Worm (Caenorhabditis elegans) whole organism, young adult: ENCODE measurements around the gene srz-12.

Experiments
- C06A6.2 ChIP-seq: fragments of 200-800 bp; sonication (Bioruptor generic); conservative IDR thresholded peaks from 2 replicates; pipeline ENCODE4 v1.3.6; 2022; ENCODE audit warnings: missing genetic modification characterization, missing compliant biosample characterization
- C17E4.6 ChIP-seq: fragments of 200-800 bp; sonication (Bioruptor generic); IDR thresholded peaks from 2 replicates; pipeline ENCODE4 v1.3.6; 2022; ENCODE audit warnings: missing genetic modification reagents, missing genetic modification characterization, missing compliant biosample characterization
- D2030.7 ChIP-seq: fragments of 200-800 bp; sonication (Bioruptor generic); IDR thresholded peaks from 2 replicates; pipeline ENCODE4 v1.3.6; 2022; ENCODE audit warnings: missing genetic modification reagents, missing genetic modification characterization, missing compliant biosample characterization
- F22D6.2 ChIP-seq: sonication (generic microtip); optimal IDR thresholded peaks from 2 replicates; lab custom pipeline; 2016; ENCODE audit warnings: mild to moderate bottlenecking, missing genetic modification characterization, missing compliant biosample characterization
- F23B12.7 ChIP-seq: sonication (generic microtip); optimal IDR thresholded peaks from 2 replicates; lab custom pipeline; 2017; ENCODE audit warnings: missing genetic modification characterization, mild to moderate bottlenecking, missing compliant biosample characterization, antibody characterized with exemption, moderate library complexity; ENCODE audit not compliant: insufficient read depth
- F49E8.2 ChIP-seq: sonication (generic microtip); optimal IDR thresholded peaks from 3 replicates; lab custom pipeline; 2017; ENCODE audit warnings: missing genetic modification characterization, mild to moderate bottlenecking, missing compliant biosample characterization, antibody characterized with exemption, moderate library complexity; ENCODE audit not compliant: insufficient read depth
- F52B5.7 ChIP-seq: sonication (generic microtip); optimal IDR thresholded peaks from 2 replicates; lab custom pipeline; 2016; ENCODE audit warnings: mild to moderate bottlenecking, missing genetic modification characterization, missing compliant biosample characterization
- F57A8.1 ChIP-seq: fragments of 200-800 bp; sonication (Bioruptor generic); optimal IDR thresholded peaks from 2 replicates; lab custom pipeline; 2018; ENCODE audit warnings: mild to moderate bottlenecking, missing genetic modification characterization, moderate library complexity, missing compliant biosample characterization
- K11D2.4 ChIP-seq: fragments of 200-800 bp; sonication (Bioruptor generic); IDR thresholded peaks from 2 replicates; pipeline ENCODE4 v1.3.6; 2022; ENCODE audit warnings: missing genetic modification reagents, missing genetic modification characterization, missing compliant biosample characterization
- Y53G8AR.9 ChIP-seq: fragments of 200-800 bp; sonication (Bioruptor generic); conservative IDR thresholded peaks from 2 replicates; pipeline ENCODE4 v1.3.6; 2022; ENCODE audit warnings: missing genetic modification reagents, missing genetic modification characterization, missing compliant biosample characterization
- Y67H2A.10 ChIP-seq: fragments of 200-800 bp; sonication (Bioruptor generic); conservative IDR thresholded peaks from 2 replicates; pipeline ENCODE4 v1.3.6; 2022; ENCODE audit warnings: missing genetic modification reagents, missing genetic modification characterization, missing compliant biosample characterization
- ZK185.1 ChIP-seq: sonication (generic microtip); optimal IDR thresholded peaks from 2 replicates; lab custom pipeline; 2016; ENCODE audit warnings: mild to moderate bottlenecking, missing genetic modification characterization, missing compliant biosample characterization; ENCODE audit not compliant: poor library complexity, severe bottlenecking
- aptf-3 ChIP-seq: fragments of 200-800 bp; sonication (Bioruptor generic); IDR thresholded peaks from 2 replicates; pipeline ENCODE4 v1.3.6; 2022; ENCODE audit warnings: missing genetic modification characterization, missing compliant biosample characterization
- bed-2 ChIP-seq: fragments of 200-800 bp; sonication (Bioruptor generic); IDR thresholded peaks from 2 replicates; pipeline ENCODE4 v1.3.6; 2022; ENCODE audit warnings: missing genetic modification reagents, missing genetic modification characterization, missing compliant biosample characterization
- cebp-2 ChIP-seq: fragments of 200-800 bp; sonication (Bioruptor generic); IDR thresholded peaks from 2 replicates; pipeline ENCODE4 v1.3.6; 2022; ENCODE audit warnings: missing genetic modification characterization, missing compliant biosample characterization
- ceh-100 ChIP-seq: fragments of 200-800 bp; sonication (Bioruptor generic); IDR thresholded peaks from 2 replicates; pipeline ENCODE4 v1.3.6; 2022; ENCODE audit warnings: missing genetic modification reagents, missing genetic modification characterization, missing compliant biosample characterization
- die-1 ChIP-seq: sonication (generic microtip); optimal IDR thresholded peaks from 2 replicates; lab custom pipeline; 2016; ENCODE audit warnings: missing genotype, mild to moderate bottlenecking, missing genetic modification characterization, missing compliant biosample characterization
- egl-44 ChIP-seq: fragments of 200-800 bp; sonication (Bioruptor generic); IDR thresholded peaks from 2 replicates; pipeline ENCODE4 v1.3.6; 2022; ENCODE audit warnings: missing genetic modification reagents, missing genetic modification characterization, missing compliant biosample characterization
- ets-4 ChIP-seq: fragments of 200-800 bp; sonication (Bioruptor generic); optimal IDR thresholded peaks from 2 replicates; lab custom pipeline; 2018; ENCODE audit warnings: mild to moderate bottlenecking, missing genetic modification characterization, missing compliant biosample characterization
- gei-17 ChIP-seq: fragments of 200-800 bp; sonication (Bioruptor generic); optimal IDR thresholded peaks from 2 replicates; lab custom pipeline; 2018; ENCODE audit warnings: mild to moderate bottlenecking, missing genetic modification characterization, missing compliant biosample characterization
- him-1 ChIP-seq: sonication (generic microtip); optimal IDR thresholded peaks from 2 replicates; lab custom pipeline; 2016; ENCODE audit warnings: missing genotype, missing genetic modification reagents, missing genetic modification characterization, missing compliant biosample characterization
- hrde-1 ChIP-seq: sonication (generic microtip); optimal IDR thresholded peaks from 2 replicates; lab custom pipeline; 2016; ENCODE audit warnings: missing genetic modification characterization, mild to moderate bottlenecking, missing compliant biosample characterization, moderate library complexity, missing genotype, missing genetic modification reagents, borderline replicate concordance
- hsf-1 ChIP-seq: fragments of 200-800 bp; sonication (Bioruptor generic); IDR thresholded peaks from 2 replicates; pipeline ENCODE4 v1.3.6; 2022; ENCODE audit warnings: missing genetic modification reagents, missing genetic modification characterization, missing compliant biosample characterization
- lsl-1 ChIP-seq: fragments of 200-800 bp; sonication (Bioruptor generic); optimal IDR thresholded peaks from 2 replicates; lab custom pipeline; 2018; ENCODE audit warnings: mild to moderate bottlenecking, missing genetic modification characterization, moderate library complexity, missing compliant biosample characterization
- mcd-1 ChIP-seq: fragments of 200-800 bp; sonication (Bioruptor generic); IDR thresholded peaks from 2 replicates; pipeline ENCODE4 v1.3.6; 2022; ENCODE audit warnings: missing genetic modification reagents, missing genetic modification characterization, missing compliant biosample characterization
- nfya-1 ChIP-seq: sonication (generic microtip); optimal IDR thresholded peaks from 2 replicates; lab custom pipeline; 2017; ENCODE audit warnings: antibody characterized with exemption, missing compliant biosample characterization, missing genetic modification characterization, borderline replicate concordance; ENCODE audit not compliant: insufficient read depth
- nfya-2 ChIP-seq: fragments of 200-800 bp; sonication (Bioruptor generic); IDR thresholded peaks from 2 replicates; pipeline ENCODE4 v1.3.6; 2022; ENCODE audit warnings: missing genetic modification reagents, missing genetic modification characterization, missing compliant biosample characterization
- nhr-27 ChIP-seq: fragments of 200-800 bp; sonication (Bioruptor generic); optimal IDR thresholded peaks from 2 replicates; lab custom pipeline; 2018; ENCODE audit warnings: mild to moderate bottlenecking, missing genetic modification characterization, moderate library complexity, missing compliant biosample characterization
- pbrm-1 ChIP-seq: fragments of 200-800 bp; sonication (Bioruptor generic); IDR thresholded peaks from 2 replicates; pipeline ENCODE4 v1.3.6; 2022; ENCODE audit warnings: missing genetic modification reagents, missing genetic modification characterization, missing compliant biosample characterization
- repo-1 ChIP-seq: sonication (generic microtip); optimal IDR thresholded peaks from 2 replicates; lab custom pipeline; 2017; ENCODE audit warnings: mild to moderate bottlenecking, missing genetic modification characterization, missing compliant biosample characterization
- sdz-38 ChIP-seq: sonication (generic microtip); optimal IDR thresholded peaks from 2 replicates; lab custom pipeline; 2016; ENCODE audit warnings: missing genotype, missing genetic modification characterization, missing compliant biosample characterization
- snpc-1.3 ChIP-seq: sonication (generic microtip); optimal IDR thresholded peaks from 2 replicates; lab custom pipeline; 2017; ENCODE audit warnings: missing genetic modification characterization, mild to moderate bottlenecking, missing compliant biosample characterization, antibody characterized with exemption, moderate library complexity, missing genotype, missing genetic modification reagents; ENCODE audit not compliant: insufficient read depth
- snpc-3.4 ChIP-seq: sonication (generic microtip); optimal IDR thresholded peaks from 2 replicates; lab custom pipeline; 2017; ENCODE audit warnings: missing genetic modification characterization, mild to moderate bottlenecking, missing compliant biosample characterization, antibody characterized with exemption, moderate library complexity, missing genotype, missing genetic modification reagents
- snpc-4 ChIP-seq, 5 experiments: fragments of 150-350 bp in 1 of 5; sonication (generic microtip) in 4 of 5; optimal IDR thresholded peaks; 2 replicates each; lab custom pipeline; 2014 to 2018; ENCODE audit warnings: missing genetic modification characterization in 5 of 5, missing biosample characterization in 3 of 5, antibody characterized with exemption in 2 of 5, mild to moderate bottlenecking in 2 of 5, missing compliant biosample characterization in 2 of 5, missing genotype in 2 of 5, moderate library complexity in 2 of 5, missing genetic modification reagents in 1 of 5
- tbx-9 ChIP-seq: sonication (generic microtip); optimal IDR thresholded peaks from 2 replicates; lab custom pipeline; 2016; ENCODE audit warnings: borderline replicate concordance, missing genetic modification characterization, inconsistent platforms, missing compliant biosample characterization
- tlf-1 ChIP-seq: fragments of 200-800 bp; sonication (Bioruptor generic); optimal IDR thresholded peaks from 2 replicates; lab custom pipeline; 2018; ENCODE audit warnings: mild to moderate bottlenecking, missing genetic modification characterization, missing compliant biosample characterization
- xnd-1 ChIP-seq: sonication (generic microtip); optimal IDR thresholded peaks from 2 replicates; lab custom pipeline; 2016; ENCODE audit warnings: missing genotype, missing genetic modification reagents, missing genetic modification characterization, missing compliant biosample characterization
- zfh-2 ChIP-seq: fragments of 200-800 bp; sonication (Bioruptor generic); conservative IDR thresholded peaks from 2 replicates; pipeline ENCODE4 v1.3.6; 2022; ENCODE audit warnings: missing genetic modification reagents, missing genetic modification characterization, missing compliant biosample characterization
- ztf-18 ChIP-seq: sonication (generic microtip); optimal IDR thresholded peaks from 2 replicates; lab custom pipeline; 2016; ENCODE audit warnings: missing genotype, mild to moderate bottlenecking, missing genetic modification characterization, missing compliant biosample characterization
- ztf-25 ChIP-seq: fragments of 200-800 bp; sonication (Bioruptor generic); IDR thresholded peaks from 2 replicates; pipeline ENCODE4 v1.3.6; 2022; ENCODE audit warnings: missing genetic modification reagents, missing genetic modification characterization, missing compliant biosample characterization
- ztf-6 ChIP-seq: fragments of 200-800 bp; sonication (Bioruptor generic); IDR thresholded peaks from 2 replicates; pipeline ENCODE4 v1.3.6; 2022; ENCODE audit warnings: missing genetic modification reagents, missing genetic modification characterization, missing compliant biosample characterization

srz-12 gene

ce11 chrV:15872273-15872672 is 9.8 kb upstream of the srz-12 start, which contains the start of gene str-56:
Gene str-56, plus strand, starts transcription at chrV:15872573.
- no peak for TF ChIP-seq F22D6.2
- TF ChIP-seq him-1 (tag; lab: Kevin White, UChicago): no peak
- TF ChIP-seq, all 124 proteins: peak for 0

- TF ChIP-seq xnd-1 (tag; lab: Kevin White, UChicago) (no peak), tbx-9 (tag; lab: Kevin White, UChicago) (no peak), ets-4 (GFP tag; lab: Kevin White, UChicago) (no peak), snpc-1.3 (tag; lab: Kevin White, UChicago) (no peak), nfya-1 (tag; lab: Kevin White, UChicago) (no peak), mcd-1 (GFP tag; lab: Robert Waterston, UW) (no peak), die-1 (tag; lab: Kevin White, UChicago) (no peak)
Measured at ce11 chrV:15870356-15870755, 7.9 kb upstream of the srz-12 start, which contains the start of gene str-57. Gene str-57, plus strand, starts transcription at chrV:15870656.

- peak; percentile 78 for TF ChIP-seq lsl-1 (GFP tag; lab: Kevin White, UChicago)
- no peak for TF ChIP-seq C17E4.6 (GFP tag; lab: Robert Waterston, UW)
- no peak for TF ChIP-seq gei-17 (GFP tag; lab: Kevin White, UChicago)
- no peak for TF ChIP-seq cebp-2 (GFP tag; lab: Robert Waterston, UW)
Measured at ce11 chrV:15867373-15867772, 4.9 kb upstream of the srz-12 start, which contains the start of gene fbxa-197. Gene fbxa-197, plus strand, starts transcription at chrV:15867673.

ce11 chrV:15865839-15866238 is 3.3 kb upstream of the srz-12 start, which contains the start of gene srh-293:
Gene srh-293, plus strand, starts transcription at chrV:15866139.
- TF ChIP-seq ztf-6: no peak
- no peak for TF ChIP-seq D2030.7 (GFP tag; lab: Robert Waterston, UW)
- no peak for TF ChIP-seq zfh-2 (GFP tag; lab: Robert Waterston, UW)
- TF ChIP-seq gei-17 (GFP tag; lab: Kevin White, UChicago): no peak
- TF ChIP-seq F52B5.7 (tag; lab: Kevin White, UChicago): no peak
- TF ChIP-seq nhr-27: no peak
- TF ChIP-seq C06A6.2 (GFP tag; lab: Robert Waterston, UW): no peak
- no peak for TF ChIP-seq Y53G8AR.9 (GFP tag; lab: Robert Waterston, UW)
- TF ChIP-seq hsf-1: no peak
- TF ChIP-seq Y67H2A.10: no peak
- TF ChIP-seq snpc-3.4 (tag; lab: Kevin White, UChicago): no peak
- no peak for TF ChIP-seq ets-4 (GFP tag; lab: Kevin White, UChicago)
- TF ChIP-seq K11D2.4 (GFP tag; lab: Robert Waterston, UW): no peak
- no peak for TF ChIP-seq aptf-3 (GFP tag; lab: Robert Waterston, UW)
- TF ChIP-seq hrde-1: no peak
- TF ChIP-seq ztf-25 (GFP tag; lab: Robert Waterston, UW): no peak
- no peak for TF ChIP-seq tlf-1 (GFP tag; lab: Kevin White, UChicago)

- TF ChIP-seq repo-1 (tag; lab: Kevin White, UChicago) (no peak), ZK185.1 (no peak), ceh-100 (GFP tag; lab: Robert Waterston, UW) (no peak), pbrm-1 (GFP tag; lab: Robert Waterston, UW) (no peak), egl-44 (GFP tag; lab: Robert Waterston, UW) (no peak), hsf-1 (no peak), F57A8.1 (GFP tag; lab: Kevin White, UChicago) (no peak), F49E8.2 (tag; lab: Kevin White, UChicago) (no peak), nfya-2 (GFP tag; lab: Robert Waterston, UW) (no peak), sdz-38 (tag; lab: Kevin White, UChicago) (no peak), lsl-1 (GFP tag; lab: Kevin White, UChicago) (no peak), F23B12.7 (no peak), bed-2 (GFP tag; lab: Robert Waterston, UW) (no peak), snpc-4 (GFP tag; optimal IDR thresholded peaks at IDR 0.05; lab: Kevin White, UChicago) (no peak), snpc-4 (tag; optimal IDR thresholded peaks at IDR 0.05; lab: Kevin White, UChicago) (no peak), ztf-18 (tag; lab: Kevin White, UChicago) (no peak)
Measured at ce11 chrV:15863042-15863441, 543 bp upstream of the srz-12 start, which contains the start of gene srh-299. Gene srh-299, plus strand, starts transcription at chrV:15863342.
